Fruit fly (Drosophila melanogaster): ENCODE measurements around the gene CG31643.
A peak's percentile ranks its signal among the peaks of the same experiment; 100 is the strongest.

- no peak for TF ChIP-seq Crg-1 (GFP tag; optimal IDR thresholded peaks at IDR 0.05)
- no peak for TF ChIP-seq kay (GFP tag; ENCODE audit: borderline replicate concordance)
- no peak for TF ChIP-seq cnc (optimal IDR thresholded peaks at IDR 0.05)
- peak; percentile 39 for TF ChIP-seq tj (GFP tag; optimal IDR thresholded peaks at IDR 0.05)
- TF ChIP-seq CG33017 (tag; optimal IDR thresholded peaks at IDR 0.05): no peak
- no peak for TF ChIP-seq toe (GFP tag; optimal IDR thresholded peaks at IDR 0.05)
These were observed 1.2 kb upstream of the CG31643 start, which contains the start of gene mtm for dm6 chr2L:6036710-6037109.

Measured in whole organism, adult.